Worm (Caenorhabditis elegans) whole organism, midembryonic: ENCODE measurements around the gene kdp-1.

Experiments
- T22C8.4 ChIP-seq: fragments of 200-800 bp; sonication (Bioruptor generic); IDR thresholded peaks from 2 replicates; pipeline ENCODE4 v1.3.6; 2022; ENCODE audit warnings: missing genetic modification characterization, missing compliant biosample characterization
- cog-1 ChIP-seq: sonication (generic microtip); optimal IDR thresholded peaks from 2 replicates; lab custom pipeline; 2016; ENCODE audit warnings: missing genetic modification characterization, missing compliant biosample characterization
- flt-1 ChIP-seq: fragments of 200-800 bp; sonication (Bioruptor generic); IDR thresholded peaks from 2 replicates; pipeline ENCODE4 v1.3.6; 2022; ENCODE audit warnings: missing genetic modification characterization, missing compliant biosample characterization
- klf-2 ChIP-seq: fragments of 200-800 bp; sonication (Bioruptor generic); conservative IDR thresholded peaks from 2 replicates; pipeline ENCODE4 v1.3.6; 2022; ENCODE audit warnings: missing genetic modification reagents, missing genetic modification characterization, missing compliant biosample characterization
- med-1 ChIP-seq: sonication (generic microtip); optimal IDR thresholded peaks from 2 replicates; lab custom pipeline; 2017; ENCODE audit warnings: missing genetic modification characterization, mild to moderate bottlenecking, missing compliant biosample characterization, antibody characterized with exemption, missing genetic modification reagents; ENCODE audit not compliant: insufficient read depth
- tab-1 ChIP-seq: fragments of 200-800 bp; sonication (Bioruptor generic); IDR thresholded peaks from 2 replicates; pipeline ENCODE4 v1.3.6; 2022; ENCODE audit warnings: missing genetic modification characterization, missing compliant biosample characterization
- ztf-23 ChIP-seq: fragments of 200-800 bp; sonication (Bioruptor generic); IDR thresholded peaks from 2 replicates; pipeline ENCODE4 v1.3.6; 2022; ENCODE audit warnings: missing genetic modification reagents, missing genetic modification characterization, missing compliant biosample characterization
- ztf-29 ChIP-seq: fragments of 200-800 bp; sonication (Bioruptor generic); IDR thresholded peaks from 2 replicates; pipeline ENCODE4 v1.3.6; 2022; ENCODE audit warnings: missing genetic modification reagents, missing genetic modification characterization, missing compliant biosample characterization

DNA sequence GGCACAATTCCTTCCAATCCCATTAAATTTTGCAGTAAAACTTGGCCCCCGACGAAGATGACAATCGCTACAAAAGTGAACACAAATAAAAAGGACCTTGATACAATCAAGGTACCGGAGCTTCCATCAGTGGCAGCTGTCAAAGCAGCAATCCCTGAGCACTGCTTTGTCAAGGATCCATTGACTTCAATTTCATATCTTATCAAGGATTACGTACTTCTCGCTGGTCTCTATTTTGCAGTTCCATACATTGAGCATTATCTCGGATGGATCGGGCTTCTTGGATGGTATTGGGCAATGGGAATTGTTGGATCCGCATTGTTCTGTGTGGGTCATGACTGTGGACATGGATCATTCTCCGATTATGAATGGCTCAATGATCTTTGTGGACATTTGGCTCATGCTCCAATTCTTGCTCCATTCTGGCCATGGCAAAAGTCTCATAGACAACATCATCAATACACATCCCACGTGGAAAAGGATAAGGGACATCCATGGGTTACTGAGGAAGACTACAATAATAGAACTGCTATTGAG is 23.9 kb downstream of the kdp-1 start, which contains the start of gene fat-2:
- TF ChIP-seq klf-2 = no peak
- TF ChIP-seq flt-1 = no peak
- TF ChIP-seq med-1 = no peak
- TF ChIP-seq ztf-23 (GFP tag; lab: Robert Waterston, UW) = no peak
- no peak for TF ChIP-seq ztf-29 (GFP tag; lab: Robert Waterston, UW)
- TF ChIP-seq tab-1 = no peak
- TF ChIP-seq T22C8.4 (GFP tag; lab: Robert Waterston, UW) = no peak
- TF ChIP-seq cog-1 (tag; lab: Kevin White, UChicago) = no peak
